Fruit fly (Drosophila melanogaster) S2 (cell line): ENCODE measurements around the gene CG6325.

Experiments used
- CG8478 ChIP-seq: fragments of >200 bp; optimal IDR thresholded peaks from 2 replicates; lab custom pipeline; 2018
- CTCF ChIP-seq, 2 experiments: fragments of >200 bp; optimal IDR thresholded peaks; 2 replicates each; lab custom pipeline; 2018

DNA sequence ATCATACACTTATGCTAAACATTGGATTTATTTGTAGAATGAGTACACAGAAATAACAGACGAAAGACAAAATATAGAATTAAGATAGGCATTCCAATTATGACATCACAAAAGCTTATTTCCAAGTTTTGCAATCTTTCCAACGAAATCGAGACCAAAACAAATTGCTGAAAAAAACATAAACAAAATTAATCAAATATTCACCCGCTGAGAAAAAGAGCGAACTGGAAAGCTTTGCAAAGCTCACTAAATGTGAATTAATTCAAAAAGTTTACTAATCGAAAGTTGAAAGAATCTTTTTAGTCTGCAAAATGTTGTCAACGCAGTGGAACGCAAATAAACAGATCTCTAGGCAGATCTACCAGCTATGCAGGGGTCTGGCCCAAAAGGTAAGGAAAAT lies 27.4 kb upstream of the CG6325 start, which contains the start of gene Cyp12e1:
- no peak for TF ChIP-seq CG8478 (lab: Kevin White, UChicago)
- no peak for TF ChIP-seq CTCF (optimal IDR thresholded peaks at IDR 0.05; lab: Kevin White, UChicago)
